Worm (Caenorhabditis elegans): Measurements from ENCODE around the gene wrm-1.

Gene wrm-1

ce11 chrIII:5750503-5750902, 27.9 kb downstream of the wrm-1 start:
- no peak for TF ChIP-seq T22C8.4 (GFP tag; IDR thresholded peaks at IDR 0.05)
- TF ChIP-seq klf-2 (GFP tag; conservative IDR thresholded peaks at IDR 0.05): no peak
- TF ChIP-seq ztf-23 (GFP tag; IDR thresholded peaks at IDR 0.05): no peak
- TF ChIP-seq flt-1 (GFP tag; IDR thresholded peaks at IDR 0.05): no peak
- TF ChIP-seq tab-1 (GFP tag; IDR thresholded peaks at IDR 0.05): no peak
- no peak for TF ChIP-seq ztf-29 (GFP tag; IDR thresholded peaks at IDR 0.05)
- TF ChIP-seq med-1 (GFP tag; optimal IDR thresholded peaks at IDR 0.05; ENCODE audit: insufficient read depth): no peak

- TF ChIP-seq flt-1 (GFP tag; IDR thresholded peaks at IDR 0.05) (no peak), med-1 (GFP tag; optimal IDR thresholded peaks at IDR 0.05; ENCODE audit: insufficient read depth) (no peak), klf-2 (GFP tag; conservative IDR thresholded peaks at IDR 0.05) (no peak), ref-1 (GFP tag; conservative IDR thresholded peaks at IDR 0.05) (no peak), T22C8.4 (GFP tag; IDR thresholded peaks at IDR 0.05) (peak; percentile 32; the same call in 1 of the 2 replicates), tab-1 (GFP tag; IDR thresholded peaks at IDR 0.05) (no peak)
Observed at ce11 chrIII:5755204-5755603, 32.6 kb downstream of the wrm-1 start, which contains the start of gene ida-1. Gene ida-1 (plus strand): TSS chrIII:5755539.

ce11 chrIII:5757492-5758045, 34.9 kb downstream of the wrm-1 start:
- TF ChIP-seq tab-1 (GFP tag; IDR thresholded peaks at IDR 0.05) (no peak), klf-2 (GFP tag; conservative IDR thresholded peaks at IDR 0.05) (no peak), T22C8.4 (GFP tag; IDR thresholded peaks at IDR 0.05) (no peak), ztf-23 (GFP tag; IDR thresholded peaks at IDR 0.05) (no peak), med-1 (GFP tag; optimal IDR thresholded peaks at IDR 0.05; ENCODE audit: insufficient read depth) (no peak), ztf-29 (GFP tag; IDR thresholded peaks at IDR 0.05) (no peak), ref-1 (GFP tag; conservative IDR thresholded peaks at IDR 0.05) (no peak), flt-1 (GFP tag; IDR thresholded peaks at IDR 0.05) (no peak), cog-1 (tag; optimal IDR thresholded peaks at IDR 0.05) (no peak)

- TF ChIP-seq ref-1 (GFP tag; conservative IDR thresholded peaks at IDR 0.05) (no peak), T22C8.4 (GFP tag; IDR thresholded peaks at IDR 0.05) (no peak), tab-1 (GFP tag; IDR thresholded peaks at IDR 0.05) (no peak)
Observed at ce11 chrIII:5758519-5759099, 36.0 kb downstream of the wrm-1 start.

ce11 chrIII:5760721-5761120, 38.1 kb downstream of the wrm-1 start:
- no peak for TF ChIP-seq ztf-23 (GFP tag; IDR thresholded peaks at IDR 0.05)
- no peak for TF ChIP-seq cog-1 (tag; optimal IDR thresholded peaks at IDR 0.05)
- no peak for TF ChIP-seq tab-1 (GFP tag; IDR thresholded peaks at IDR 0.05)
- TF ChIP-seq ztf-29 (GFP tag; IDR thresholded peaks at IDR 0.05): no peak
- no peak for TF ChIP-seq flt-1 (GFP tag; IDR thresholded peaks at IDR 0.05)
- no peak for TF ChIP-seq T22C8.4 (GFP tag; IDR thresholded peaks at IDR 0.05)
- TF ChIP-seq ref-1 (GFP tag; conservative IDR thresholded peaks at IDR 0.05): no peak
- no peak for TF ChIP-seq med-1 (GFP tag; optimal IDR thresholded peaks at IDR 0.05; ENCODE audit: insufficient read depth)
- no peak for TF ChIP-seq klf-2 (GFP tag; conservative IDR thresholded peaks at IDR 0.05)

ce11 chrIII:5761886-5762285, 39.2 kb downstream of the wrm-1 start:
- TF ChIP-seq ztf-29 (GFP tag; IDR thresholded peaks at IDR 0.05) (no peak), med-1 (GFP tag; optimal IDR thresholded peaks at IDR 0.05; ENCODE audit: insufficient read depth) (no peak), klf-2 (GFP tag; conservative IDR thresholded peaks at IDR 0.05) (no peak), ref-1 (GFP tag; conservative IDR thresholded peaks at IDR 0.05) (no peak), flt-1 (GFP tag; IDR thresholded peaks at IDR 0.05) (no peak), ztf-23 (GFP tag; IDR thresholded peaks at IDR 0.05) (no peak), cog-1 (tag; optimal IDR thresholded peaks at IDR 0.05) (no peak), T22C8.4 (GFP tag; IDR thresholded peaks at IDR 0.05) (no peak), tab-1 (GFP tag; IDR thresholded peaks at IDR 0.05) (no peak)

ce11 chrIII:5763988-5764387, 41.3 kb downstream of the wrm-1 start:
- TF ChIP-seq ztf-23 (GFP tag; IDR thresholded peaks at IDR 0.05): no peak
- no peak for TF ChIP-seq cog-1 (tag; optimal IDR thresholded peaks at IDR 0.05)
- no peak for TF ChIP-seq ztf-29 (GFP tag; IDR thresholded peaks at IDR 0.05)
- no peak for TF ChIP-seq flt-1 (GFP tag; IDR thresholded peaks at IDR 0.05)
- TF ChIP-seq klf-2 (GFP tag; conservative IDR thresholded peaks at IDR 0.05): no peak
- TF ChIP-seq tab-1 (GFP tag; IDR thresholded peaks at IDR 0.05): no peak
- no peak for TF ChIP-seq T22C8.4 (GFP tag; IDR thresholded peaks at IDR 0.05)
- no peak for TF ChIP-seq ref-1 (GFP tag; conservative IDR thresholded peaks at IDR 0.05)
- TF ChIP-seq med-1 (GFP tag; optimal IDR thresholded peaks at IDR 0.05; ENCODE audit: insufficient read depth): no peak

ce11 chrIII:5769726-5770235, 47.1 kb downstream of the wrm-1 start, which contains the start of gene cutl-23:
Gene cutl-23 (plus strand): TSS chrIII:5770185.
- TF ChIP-seq med-1 (GFP tag; optimal IDR thresholded peaks at IDR 0.05; ENCODE audit: insufficient read depth) (no peak), T22C8.4 (GFP tag; IDR thresholded peaks at IDR 0.05) (no peak), tab-1 (GFP tag; IDR thresholded peaks at IDR 0.05) (peak; percentile 80; the same call in 1 of the 2 replicates), ztf-23 (GFP tag; IDR thresholded peaks at IDR 0.05) (peak; percentile 73; the same call in 1 of the 2 replicates), cog-1 (tag; optimal IDR thresholded peaks at IDR 0.05) (peak; percentile 11), flt-1 (GFP tag; IDR thresholded peaks at IDR 0.05) (peak; percentile 76), ref-1 (GFP tag; conservative IDR thresholded peaks at IDR 0.05) (no peak), ztf-29 (GFP tag; IDR thresholded peaks at IDR 0.05) (0 out of 2 replicates have a peak, but pooled peaks have one; percentile 42)
